Fruit fly (Drosophila melanogaster): ENCODE measurements around the gene Ada2b.

Gene Ada2b

dm6 chr3R:8206628-8207275 lies 33.6 kb downstream of the Ada2b start (continued):
- TF ChIP-seq CG7839 (tag; optimal IDR thresholded peaks at IDR 0.05) (peak; percentile 80), CG4617 (GFP tag; optimal IDR thresholded peaks at IDR 0.05; ENCODE audit: borderline replicate concordance) (no peak), CG15269 (tag; optimal IDR thresholded peaks at IDR 0.05) (peak; percentile 73), Lhr (GFP tag; optimal IDR thresholded peaks at IDR 0.05) (no peak), ATbp (GFP tag; optimal IDR thresholded peaks at IDR 0.05) (peak; percentile 1), CG10543 (GFP tag; optimal IDR thresholded peaks at IDR 0.05) (peak; percentile 12), Ets65A (GFP tag) (peak; percentile 91), CG10462 (GFP tag; optimal IDR thresholded peaks at IDR 0.05) (no peak), cg (GFP tag; optimal IDR thresholded peaks at IDR 0.05) (no peak), Chrac-16 (GFP tag; optimal IDR thresholded peaks at IDR 0.05) (peak; percentile 9), trh (GFP tag; optimal IDR thresholded peaks at IDR 0.05) (no peak), al (GFP tag; IDR thresholded peaks at IDR 0.05) (no peak), ewg (GFP tag; optimal IDR thresholded peaks at IDR 0.05) (no peak), CG2678 (tag; optimal IDR thresholded peaks at IDR 0.05) (peak; percentile 83), rib (GFP tag; IDR thresholded peaks at IDR 0.05) (no peak), CG14050 (GFP tag; IDR thresholded peaks at IDR 0.05) (peak; percentile 41; the same call in 2 of the 3 replicates), CG1024 (GFP tag; IDR thresholded peaks at IDR 0.05) (no peak), HHEX (GFP tag; optimal IDR thresholded peaks at IDR 0.05) (peak; percentile 43), bab2 (GFP tag; optimal IDR thresholded peaks at IDR 0.05) (peak; percentile 17), Sry-δ (GFP tag; optimal IDR thresholded peaks at IDR 0.05) (no peak), salm (tag; optimal IDR thresholded peaks at IDR 0.05) (no peak), oc (tag; optimal IDR thresholded peaks at IDR 0.05) (no peak), YL-1 (GFP tag; optimal IDR thresholded peaks at IDR 0.05) (no peak), CG6683 (GFP tag; optimal IDR thresholded peaks at IDR 0.05) (no peak), CG17912 (GFP tag; optimal IDR thresholded peaks at IDR 0.05) (no peak), fu2 (GFP tag; optimal IDR thresholded peaks at IDR 0.05) (no peak), CrebB (tag; optimal IDR thresholded peaks at IDR 0.05) (no peak), her (GFP tag; optimal IDR thresholded peaks at IDR 0.05) (no peak), CG10565 (GFP tag; optimal IDR thresholded peaks at IDR 0.05) (no peak), CG3407 (GFP tag; optimal IDR thresholded peaks at IDR 0.05) (peak; percentile 9), NC2α (GFP tag; optimal IDR thresholded peaks at IDR 0.05) (no peak), lola (GFP tag; optimal IDR thresholded peaks at IDR 0.05) (peak in 1 of 3 experiments; percentile 59), CG34224 (GFP tag; IDR thresholded peaks at IDR 0.05; ENCODE audit: partially characterized antibody) (no peak), CG2116 (GFP tag; optimal IDR thresholded peaks at IDR 0.05) (no peak), Hand (GFP tag; optimal IDR thresholded peaks at IDR 0.05) (peak; percentile 14), amos (GFP tag; IDR thresholded peaks at IDR 0.05; ENCODE audit: partially characterized antibody) (no peak), Fer2 (tag; optimal IDR thresholded peaks at IDR 0.05) (no peak), otp (GFP tag; IDR thresholded peaks at IDR 0.05) (no peak), gro (GFP tag; optimal IDR thresholded peaks at IDR 0.05) (peak; percentile 34), CG2120 (GFP tag; optimal IDR thresholded peaks at IDR 0.05) (peak; percentile 78), sob (GFP tag; IDR thresholded peaks at IDR 0.05) (no peak; the same call in 1 of the 2 replicates), D19A (tag; optimal IDR thresholded peaks at IDR 0.05) (peak; percentile 47), CG14860 (GFP tag; IDR thresholded peaks at IDR 0.05; ENCODE audit: partially characterized antibody) (no peak), Xbp1 (GFP tag; optimal IDR thresholded peaks at IDR 0.05) (peak; percentile 62), CG10267 (tag; optimal IDR thresholded peaks at IDR 0.05) (peak; percentile 24), Dll (GFP tag; IDR thresholded peaks at IDR 0.05; ENCODE audit: partially characterized antibody) (no peak), CG3995 (GFP tag; optimal IDR thresholded peaks at IDR 0.05) (no peak), CG8359 (GFP tag; optimal IDR thresholded peaks at IDR 0.05; ENCODE audit: borderline replicate concordance) (no peak), sens-2 (GFP tag; IDR thresholded peaks at IDR 0.05) (no peak)

Data from whole organism, embryonic.